Fruit fly (Drosophila melanogaster) whole organism, adult: ENCODE data around the gene MED14.

Experiments used
- CG11617 ChIP-seq: fragments of 200-800 bp; sonication (Bioruptor generic); optimal IDR thresholded peaks from 2 replicates; lab custom pipeline; 2017; ENCODE audit warnings: mild to moderate bottlenecking, missing biosample characterization, missing genetic modification reagents, missing genetic modification characterization
- CG14711 ChIP-seq: fragments of 200-800 bp; sonication (Bioruptor generic); optimal IDR thresholded peaks from 2 replicates; lab custom pipeline; 2018; ENCODE audit warnings: missing biosample characterization, mild to moderate bottlenecking, missing genetic modification characterization, moderate library complexity
- CG33017 ChIP-seq: fragments of 200-800 bp; sonication (Bioruptor generic); optimal IDR thresholded peaks from 2 replicates; lab custom pipeline; 2018; ENCODE audit warnings: missing biosample characterization, mild to moderate bottlenecking, missing genetic modification characterization, moderate library complexity
- CG5204 ChIP-seq: fragments of 200-800 bp; sonication (Bioruptor generic); optimal IDR thresholded peaks from 2 replicates; lab custom pipeline; 2016; ENCODE audit warnings: missing biosample characterization, missing genetic modification characterization
- CG7045 ChIP-seq: fragments of 200-800 bp; sonication (Bioruptor generic); optimal IDR thresholded peaks from 2 replicates; lab custom pipeline; 2017; ENCODE audit warnings: missing biosample characterization, mild to moderate bottlenecking, missing genetic modification characterization
- CG7101 ChIP-seq: fragments of 200-800 bp; sonication (Bioruptor generic); optimal IDR thresholded peaks from 2 replicates; lab custom pipeline; 2018; ENCODE audit warnings: missing biosample characterization, mild to moderate bottlenecking, missing genetic modification characterization, moderate library complexity
- Clk ChIP-seq: fragments of 200-800 bp; sonication (Bioruptor generic); optimal IDR thresholded peaks from 2 replicates; lab custom pipeline; 2017; ENCODE audit warnings: missing biosample characterization, missing genetic modification characterization
- Crg-1 ChIP-seq: fragments of 200-800 bp; sonication (Bioruptor generic); optimal IDR thresholded peaks from 2 replicates; lab custom pipeline; 2016; ENCODE audit warnings: missing biosample characterization, missing genetic modification characterization
- Mnt ChIP-seq: fragments of 200-800 bp; sonication (Bioruptor generic); optimal IDR thresholded peaks from 2 replicates; lab custom pipeline; 2016; ENCODE audit warnings: missing biosample characterization, mild to moderate bottlenecking, missing genetic modification characterization
- bab1 ChIP-seq: fragments of 200-800 bp; sonication (Bioruptor generic); optimal IDR thresholded peaks from 3 replicates; lab custom pipeline; 2019; ENCODE audit warnings: missing biosample characterization, mild to moderate bottlenecking, missing genetic modification characterization, moderate library complexity
- kay ChIP-seq: fragments of 200-800 bp; sonication (Bioruptor generic); peaks from one replicate; lab custom pipeline; 2016; ENCODE audit warnings: missing biosample characterization, missing genetic modification characterization, borderline replicate concordance
- pad ChIP-seq: fragments of 200-800 bp; sonication (Bioruptor generic); optimal IDR thresholded peaks from 3 replicates; lab custom pipeline; 2017; ENCODE audit warnings: missing biosample characterization, missing genetic modification characterization, mild to moderate bottlenecking, moderate library complexity, missing genetic modification reagents
- tj ChIP-seq: fragments of 200-800 bp; sonication (Bioruptor generic); optimal IDR thresholded peaks from 3 replicates; lab custom pipeline; 2017; ENCODE audit warnings: missing biosample characterization, mild to moderate bottlenecking, missing genetic modification characterization, moderate library complexity
- toe ChIP-seq: fragments of 200-800 bp; sonication (Bioruptor generic); optimal IDR thresholded peaks from 2 replicates; lab custom pipeline; 2016; ENCODE audit warnings: missing biosample characterization, missing genetic modification characterization

DNA sequence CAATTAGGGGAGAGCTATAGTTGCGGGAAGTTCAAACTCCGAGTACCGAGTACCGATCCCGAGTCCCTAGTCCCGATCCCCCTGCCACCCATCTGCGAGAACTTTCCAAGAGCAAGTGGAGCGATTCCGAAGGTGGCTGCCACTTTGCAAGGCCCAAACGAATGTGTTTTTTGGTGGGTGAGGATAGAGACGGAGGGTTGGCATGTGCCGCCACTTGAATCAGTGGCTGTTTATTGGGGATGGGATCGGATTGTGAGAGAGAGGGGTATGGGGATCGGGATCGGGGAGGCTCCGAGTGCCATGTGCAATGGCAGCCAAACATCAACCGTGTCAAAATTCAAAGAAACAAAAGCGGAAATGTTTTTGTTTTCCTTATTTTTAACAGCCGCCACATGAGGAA is 795 bp upstream of the MED14 start:
- no peak for TF ChIP-seq CG5204 (GFP tag; lab: Kevin White, UChicago)
- TF ChIP-seq kay (GFP tag; lab: Kevin White, UChicago): no peak
- TF ChIP-seq toe: no peak
- TF ChIP-seq CG7101 (tag; lab: Kevin White, UChicago): no peak
- no peak for TF ChIP-seq tj
- TF ChIP-seq Crg-1 (GFP tag; lab: Kevin White, UChicago): no peak
- TF ChIP-seq pad (GFP tag; lab: Kevin White, UChicago): no peak
- no peak for TF ChIP-seq bab1 (GFP tag; lab: Kevin White, UChicago)
- TF ChIP-seq Clk (GFP tag; lab: Kevin White, UChicago): no peak
- no peak for TF ChIP-seq CG7045 (GFP tag; lab: Kevin White, UChicago)
- TF ChIP-seq CG14711 (tag; lab: Kevin White, UChicago): no peak
- no peak for TF ChIP-seq Mnt
- no peak for TF ChIP-seq CG33017 (tag; lab: Kevin White, UChicago)
- no peak for TF ChIP-seq CG11617 (GFP tag; lab: Kevin White, UChicago)
